Worm (Caenorhabditis elegans) whole organism, mixed stage, embryonic: Measurements from ENCODE around the gene pho-5.

Experiments used
- bed-3 ChIP-seq: fragments of 200-800 bp; sonication (Bioruptor generic); optimal IDR thresholded peaks from 3 replicates; lab custom pipeline; 2018; ENCODE audit warnings: mild to moderate bottlenecking, missing genetic modification characterization, moderate library complexity, missing compliant biosample characterization
- blmp-1 ChIP-seq: fragments of 150-350 bp; optimal IDR thresholded peaks from 2 replicates; lab custom pipeline; 2014; ENCODE audit warnings: missing biosample characterization, missing genetic modification characterization
- ceh-43 ChIP-seq: fragments of 200-800 bp; sonication (Bioruptor generic); optimal IDR thresholded peaks from 2 replicates; lab custom pipeline; 2018; ENCODE audit warnings: mild to moderate bottlenecking, missing genetic modification characterization, moderate library complexity, missing compliant biosample characterization
- ceh-83 ChIP-seq: fragments of 200-800 bp; sonication (Bioruptor generic); optimal IDR thresholded peaks from 2 replicates; lab custom pipeline; 2018; ENCODE audit warnings: mild to moderate bottlenecking, missing genetic modification characterization, missing compliant biosample characterization
- ces-1 ChIP-seq: fragments of 150-350 bp; optimal IDR thresholded peaks from 2 replicates; lab custom pipeline; 2014; ENCODE audit warnings: missing biosample characterization, missing genetic modification reagents, missing genetic modification characterization
- drap-1 ChIP-seq: fragments of 200-800 bp; sonication (Bioruptor generic); optimal IDR thresholded peaks from 3 replicates; lab custom pipeline; 2018; ENCODE audit warnings: mild to moderate bottlenecking, missing genetic modification characterization, missing compliant biosample characterization
- elt-3 ChIP-seq: fragments of 150-350 bp; optimal IDR thresholded peaks from 2 replicates; lab custom pipeline; 2014; ENCODE audit warnings: missing biosample characterization, missing genetic modification characterization
- flh-1 ChIP-seq: fragments of 200-800 bp; sonication (Bioruptor generic); optimal IDR thresholded peaks from 2 replicates; lab custom pipeline; 2018; ENCODE audit warnings: mild to moderate bottlenecking, missing genetic modification characterization, moderate library complexity, missing compliant biosample characterization
- ham-2 ChIP-seq: fragments of 200-800 bp; sonication (Bioruptor generic); optimal IDR thresholded peaks from 2 replicates; lab custom pipeline; 2018; ENCODE audit warnings: mild to moderate bottlenecking, missing genetic modification characterization, missing compliant biosample characterization
- hlh-1 ChIP-seq: fragments of 150-350 bp; optimal IDR thresholded peaks from 2 replicates; lab custom pipeline; 2014; ENCODE audit warnings: missing biosample characterization, missing genetic modification reagents, missing genetic modification characterization
- lin-13 ChIP-seq: fragments of 150-350 bp; optimal IDR thresholded peaks from 2 replicates; lab custom pipeline; 2014; ENCODE audit warnings: missing biosample characterization, missing genetic modification characterization
- lin-32 ChIP-seq: fragments of 200-800 bp; sonication (Bioruptor generic); optimal IDR thresholded peaks from 2 replicates; lab custom pipeline; 2018; ENCODE audit warnings: mild to moderate bottlenecking, missing genetic modification characterization, missing compliant biosample characterization
- lsy-2 ChIP-seq: fragments of 150-350 bp; optimal IDR thresholded peaks from 2 replicates; lab custom pipeline; 2014; ENCODE audit warnings: missing biosample characterization, missing genetic modification characterization
- mab-5 ChIP-seq: fragments of 150-350 bp; optimal IDR thresholded peaks from 2 replicates; lab custom pipeline; 2014; ENCODE audit warnings: missing biosample characterization, missing genetic modification characterization
- mep-1 ChIP-seq: fragments of 150-350 bp; optimal IDR thresholded peaks from 2 replicates; lab custom pipeline; 2017; ENCODE audit warnings: missing biosample characterization, missing genetic modification reagents, missing genetic modification characterization, inconsistent platforms
- mls-2 ChIP-seq: sonication (generic microtip); optimal IDR thresholded peaks from 2 replicates; lab custom pipeline; 2016; ENCODE audit warnings: mild to moderate bottlenecking, missing genetic modification characterization, moderate library complexity, missing compliant biosample characterization
- nhr-12 ChIP-seq: fragments of 150-350 bp; optimal IDR thresholded peaks from 2 replicates; lab custom pipeline; 2014; ENCODE audit warnings: missing biosample characterization, missing genetic modification characterization
- nhr-2 ChIP-seq: fragments of 150-350 bp; optimal IDR thresholded peaks from 2 replicates; lab custom pipeline; 2014; ENCODE audit warnings: missing biosample characterization, missing genetic modification characterization
- nhr-237 ChIP-seq: fragments of 150-350 bp; optimal IDR thresholded peaks from 2 replicates; lab custom pipeline; 2014; ENCODE audit warnings: missing biosample characterization, missing genetic modification characterization
- nhr-28 ChIP-seq: fragments of 150-350 bp; optimal IDR thresholded peaks from 2 replicates; lab custom pipeline; 2014; ENCODE audit warnings: missing biosample characterization, missing genetic modification characterization
- nhr-76 ChIP-seq: sonication (generic microtip); optimal IDR thresholded peaks from 2 replicates; lab custom pipeline; 2017; ENCODE audit warnings: missing biosample characterization, missing genetic modification characterization
- pha-4 ChIP-seq: fragments of 150-350 bp; optimal IDR thresholded peaks from 2 replicates; lab custom pipeline; 2018; ENCODE audit warnings: missing biosample characterization, missing genetic modification reagents, missing genetic modification characterization
- snpc-4 ChIP-seq: fragments of 150-350 bp; optimal IDR thresholded peaks from 2 replicates; lab custom pipeline; 2014; ENCODE audit warnings: missing biosample characterization, missing genetic modification characterization
- sptf-1 ChIP-seq: sonication (generic microtip); optimal IDR thresholded peaks from 2 replicates; lab custom pipeline; 2017; ENCODE audit warnings: mild to moderate bottlenecking, missing genetic modification characterization, moderate library complexity, missing compliant biosample characterization
- tbx-8 ChIP-seq: fragments of 200-800 bp; sonication (Bioruptor generic); optimal IDR thresholded peaks from 2 replicates; lab custom pipeline; 2018; ENCODE audit warnings: mild to moderate bottlenecking, missing genetic modification characterization, moderate library complexity, missing compliant biosample characterization
- unc-120 ChIP-seq: sonication (generic microtip); optimal IDR thresholded peaks from 2 replicates; lab custom pipeline; 2017; ENCODE audit warnings: missing genetic modification characterization, missing compliant biosample characterization; ENCODE audit not compliant: poor library complexity, severe bottlenecking
- unc-39 ChIP-seq: fragments of 150-350 bp; optimal IDR thresholded peaks from 2 replicates; lab custom pipeline; 2014; ENCODE audit warnings: missing biosample characterization, missing genetic modification characterization
- unc-62 ChIP-seq: fragments of 150-350 bp; optimal IDR thresholded peaks from 2 replicates; lab custom pipeline; 2014; ENCODE audit warnings: missing biosample characterization, missing genetic modification reagents, missing genetic modification characterization
- zip-8 ChIP-seq: fragments of 150-350 bp; optimal IDR thresholded peaks from 2 replicates; lab custom pipeline; 2014; ENCODE audit warnings: missing biosample characterization, missing genetic modification characterization
- ztf-11 ChIP-seq: fragments of 150-350 bp; optimal IDR thresholded peaks from 2 replicates; lab custom pipeline; 2014; ENCODE audit warnings: missing biosample characterization, missing genetic modification characterization

pho-5 gene

DNA sequence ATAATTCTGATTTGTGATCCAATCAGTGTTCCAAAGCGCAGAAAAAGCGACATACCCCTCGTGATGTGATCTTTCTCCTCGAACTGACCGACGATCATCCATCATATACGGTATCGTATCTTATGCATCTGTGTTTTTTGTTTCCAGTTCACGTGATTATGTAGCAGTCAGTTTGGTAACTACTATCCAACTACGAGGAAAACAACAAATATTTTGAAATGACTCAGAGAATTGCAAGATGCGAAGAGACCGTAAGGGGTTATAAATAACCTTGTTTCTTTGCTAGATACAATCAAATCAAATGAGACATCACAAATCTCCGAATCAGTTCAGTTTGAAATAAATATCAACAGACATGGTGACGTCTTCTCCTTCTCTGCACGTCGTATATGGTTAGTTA lies 14.5 kb upstream of the pho-5 start:
- no peak for TF ChIP-seq elt-3 (tag; lab: Kevin White, UChicago)
- TF ChIP-seq flh-1 (GFP tag; lab: Kevin White, UChicago): no peak
- TF ChIP-seq unc-120 (tag; lab: Kevin White, UChicago): no peak
- TF ChIP-seq mls-2 (tag; lab: Kevin White, UChicago): no peak
- TF ChIP-seq snpc-4 (tag; lab: Kevin White, UChicago): no peak
- TF ChIP-seq lsy-2 (tag; lab: Kevin White, UChicago): no peak
- TF ChIP-seq nhr-2 (tag; lab: Kevin White, UChicago): no peak
- no peak for TF ChIP-seq mep-1 (tag; lab: Kevin White, UChicago)
- TF ChIP-seq lin-32 (GFP tag; lab: Kevin White, UChicago): no peak
- TF ChIP-seq ces-1 (GFP tag; lab: Kevin White, UChicago): no peak
- no peak for TF ChIP-seq blmp-1 (tag; lab: Kevin White, UChicago)
- no peak for TF ChIP-seq lin-13 (tag; lab: Kevin White, UChicago)
- TF ChIP-seq ceh-43: no peak

- TF ChIP-seq ces-1 (GFP tag; lab: Kevin White, UChicago) (no peak), sptf-1 (no peak), nhr-76 (tag; lab: Kevin White, UChicago) (no peak), unc-39 (tag; lab: Kevin White, UChicago) (no peak), mls-2 (tag; lab: Kevin White, UChicago) (no peak), pha-4 (tag; lab: Kevin White, UChicago) (no peak), nhr-237 (no peak), lin-13 (tag; lab: Kevin White, UChicago) (no peak), ceh-43 (no peak)
These were observed 13.8 kb upstream of the pho-5 start, which contains the start of the genes B0361.14 and B0361.9 for ce11 chrIII:7299466-7299865. Gene B0361.14 (minus strand): TSS chrIII:7299531. Gene B0361.9 (minus strand): TSS chrIII:7299631.

DNA sequence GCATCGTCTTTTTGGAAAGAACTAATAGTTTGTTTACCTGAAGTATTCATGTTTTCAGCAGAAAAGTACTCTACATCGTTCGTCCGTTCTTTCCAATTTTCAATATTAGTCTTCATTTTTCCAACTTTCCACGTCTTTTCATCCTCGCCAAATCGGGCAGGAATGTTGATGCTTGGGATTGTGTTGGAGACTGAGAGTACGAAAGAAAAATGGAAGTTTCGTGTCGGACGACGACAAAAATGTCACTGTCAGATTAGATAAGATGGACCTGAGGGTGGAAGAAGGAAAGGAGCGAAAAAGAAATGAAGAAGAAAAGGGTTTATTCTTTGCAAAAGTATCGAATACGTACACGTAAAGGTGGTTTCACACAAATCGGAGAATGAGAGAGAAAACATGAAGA lies 12.4 kb upstream of the pho-5 start:
- TF ChIP-seq lin-32 (GFP tag; lab: Kevin White, UChicago): no peak
- TF ChIP-seq bed-3 (GFP tag; lab: Kevin White, UChicago): no peak
- TF ChIP-seq flh-1 (GFP tag; lab: Kevin White, UChicago): no peak
- TF ChIP-seq unc-120 (tag; lab: Kevin White, UChicago): no peak
- no peak for TF ChIP-seq sptf-1
- no peak for TF ChIP-seq ceh-83 (GFP tag; lab: Kevin White, UChicago)
- TF ChIP-seq zip-8 (tag; lab: Kevin White, UChicago): no peak
- TF ChIP-seq snpc-4 (tag; lab: Kevin White, UChicago): no peak
- TF ChIP-seq mls-2 (tag; lab: Kevin White, UChicago): no peak
- TF ChIP-seq unc-39 (tag; lab: Kevin White, UChicago): no peak
- TF ChIP-seq nhr-237: no peak
- no peak for TF ChIP-seq ztf-11 (tag; lab: Kevin White, UChicago)
- TF ChIP-seq elt-3 (tag; lab: Kevin White, UChicago): no peak
- TF ChIP-seq nhr-28 (tag; lab: Kevin White, UChicago): no peak
- TF ChIP-seq hlh-1 (tag; lab: Kevin White, UChicago): no peak
- no peak for TF ChIP-seq unc-62 (GFP tag; lab: Kevin White, UChicago)
- TF ChIP-seq mab-5 (tag; lab: Kevin White, UChicago): no peak
- TF ChIP-seq tbx-8 (GFP tag; lab: Kevin White, UChicago): no peak
- no peak for TF ChIP-seq nhr-12 (tag; lab: Kevin White, UChicago)
- no peak for TF ChIP-seq ham-2 (GFP tag; lab: Kevin White, UChicago)

DNA sequence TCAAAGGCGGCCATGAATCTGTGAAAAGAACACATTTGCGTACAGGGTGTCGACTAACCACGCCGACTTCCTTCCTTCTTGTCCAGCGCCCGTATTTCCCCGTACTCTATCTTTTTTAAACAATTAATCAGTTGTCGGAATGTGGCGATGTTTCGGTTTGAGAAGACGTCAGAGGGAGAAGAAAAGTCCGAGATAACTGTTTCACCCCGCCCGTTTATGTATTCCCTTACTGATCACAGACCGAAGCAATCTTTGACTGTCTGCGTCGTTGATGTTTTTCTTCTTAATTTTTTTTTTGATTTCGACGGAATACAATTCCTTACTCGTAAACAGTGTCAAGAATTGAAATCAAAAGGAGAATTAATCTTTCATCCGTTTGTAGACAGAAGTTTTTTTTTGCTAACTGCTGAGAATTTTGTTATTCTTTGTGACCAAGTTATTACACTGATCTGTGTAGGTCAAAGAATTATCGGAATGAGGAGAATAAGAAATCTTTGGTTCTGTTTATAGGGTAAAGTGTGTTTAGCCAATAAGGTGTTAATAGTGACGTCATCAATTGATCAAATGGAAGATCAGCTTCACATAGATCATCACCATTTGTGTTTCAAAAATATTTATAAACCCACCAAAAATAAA lies 11.5 kb upstream of the pho-5 start:
- TF ChIP-seq unc-62 (GFP tag; lab: Kevin White, UChicago): no peak
- no peak for TF ChIP-seq hlh-1 (tag; lab: Kevin White, UChicago)

- TF ChIP-seq mls-2 (tag; lab: Kevin White, UChicago) (no peak), ceh-43 (no peak), pha-4 (tag; lab: Kevin White, UChicago) (no peak), unc-39 (tag; lab: Kevin White, UChicago) (no peak), ztf-11 (tag; lab: Kevin White, UChicago) (no peak), ces-1 (GFP tag; lab: Kevin White, UChicago) (no peak), unc-120 (tag; lab: Kevin White, UChicago) (no peak), nhr-76 (tag; lab: Kevin White, UChicago) (no peak), mab-5 (tag; lab: Kevin White, UChicago) (no peak), ceh-83 (GFP tag; lab: Kevin White, UChicago) (no peak), mep-1 (tag; lab: Kevin White, UChicago) (no peak), drap-1 (GFP tag; lab: Kevin White, UChicago) (no peak), nhr-2 (tag; lab: Kevin White, UChicago) (no peak)
These were observed 10.5 kb upstream of the pho-5 start for ce11 chrIII:7296092-7296668.
